Fruit fly (Drosophila melanogaster) whole organism, pupa: ENCODE measurements around the gene Prosbeta4R2.

Experiments used
- CG34367 ChIP-seq: fragments of 200-800 bp; sonication (Bioruptor generic); optimal IDR thresholded peaks from 2 replicates; lab custom pipeline; 2018; ENCODE audit warnings: missing biosample characterization, mild to moderate bottlenecking, missing genetic modification characterization
- CG8301 ChIP-seq: fragments of 200-800 bp; sonication (Bioruptor generic); optimal IDR thresholded peaks from 2 replicates; lab custom pipeline; 2018; ENCODE audit warnings: missing biosample characterization, mild to moderate bottlenecking, missing genetic modification characterization
- Pif1B ChIP-seq: fragments of 200-800 bp; sonication (Bioruptor generic); optimal IDR thresholded peaks from 3 replicates; lab custom pipeline; 2016; ENCODE audit warnings: missing biosample characterization, missing genetic modification characterization
- rn ChIP-seq: fragments of 200-800 bp; sonication (Bioruptor generic); IDR thresholded peaks from 2 replicates; pipeline ENCODE4 v1.3.6; 2022; ENCODE audit warnings: missing biosample characterization, missing genetic modification characterization

dm6 chr2L:2696337-2696736 is 41.1 kb downstream of the Prosbeta4R2 start, which contains the start of gene Trf5:
- TF ChIP-seq rn (GFP tag; lab: Robert Waterston, UW): no peak
- TF ChIP-seq CG34367 (tag; lab: Kevin White, UChicago): no peak
- no peak for TF ChIP-seq Pif1B (GFP tag; lab: Kevin White, UChicago)
- no peak for TF ChIP-seq CG8301
